Fruit fly (Drosophila melanogaster): Measurements from ENCODE around the gene CG10874.

dm6 chr2L:2202018-2202852, 10.0 kb upstream of the CG10874 start:
- TF ChIP-seq insv (optimal IDR thresholded peaks at IDR 0.05): no peak
- no peak for TF ChIP-seq Sin3A (optimal IDR thresholded peaks at IDR 0.05)
- TF ChIP-seq h (optimal IDR thresholded peaks at IDR 0.05): no peak
- no peak for TF ChIP-seq ttk (optimal IDR thresholded peaks at IDR 0.05)
- no peak for TF ChIP-seq psq (optimal IDR thresholded peaks at IDR 0.05)
- TF ChIP-seq Myc (optimal IDR thresholded peaks at IDR 0.05): no peak
